Worm (Caenorhabditis elegans) whole organism, mixed stage, embryonic: ENCODE data around the gene C06A1.6.

Source experiments
- ceh-39 ChIP-seq: fragments of 150-350 bp; optimal IDR thresholded peaks from 2 replicates; lab custom pipeline; 2014; ENCODE audit warnings: missing biosample characterization, missing genetic modification characterization
- drap-1 ChIP-seq: fragments of 200-800 bp; sonication (Bioruptor generic); optimal IDR thresholded peaks from 3 replicates; lab custom pipeline; 2018; ENCODE audit warnings: mild to moderate bottlenecking, missing genetic modification characterization, missing compliant biosample characterization
- elt-3 ChIP-seq: fragments of 150-350 bp; optimal IDR thresholded peaks from 2 replicates; lab custom pipeline; 2014; ENCODE audit warnings: missing biosample characterization, missing genetic modification characterization
- lin-13 ChIP-seq: fragments of 150-350 bp; optimal IDR thresholded peaks from 2 replicates; lab custom pipeline; 2014; ENCODE audit warnings: missing biosample characterization, missing genetic modification characterization
- mls-2 ChIP-seq: sonication (generic microtip); optimal IDR thresholded peaks from 2 replicates; lab custom pipeline; 2016; ENCODE audit warnings: mild to moderate bottlenecking, missing genetic modification characterization, moderate library complexity, missing compliant biosample characterization
- pha-4 ChIP-seq: fragments of 150-350 bp; optimal IDR thresholded peaks from 2 replicates; lab custom pipeline; 2018; ENCODE audit warnings: missing biosample characterization, missing genetic modification reagents, missing genetic modification characterization
- unc-62 ChIP-seq: fragments of 150-350 bp; optimal IDR thresholded peaks from 2 replicates; lab custom pipeline; 2014; ENCODE audit warnings: missing biosample characterization, missing genetic modification reagents, missing genetic modification characterization
- ztf-11 ChIP-seq: fragments of 150-350 bp; optimal IDR thresholded peaks from 2 replicates; lab custom pipeline; 2014; ENCODE audit warnings: missing biosample characterization, missing genetic modification characterization

ce11 chrII:10547311-10547710 is 17.2 kb downstream of the C06A1.6 start:
- TF ChIP-seq unc-62 (GFP tag; lab: Kevin White, UChicago): no peak
- TF ChIP-seq ztf-11: no peak
- TF ChIP-seq ceh-39 (tag; lab: Kevin White, UChicago): no peak
- TF ChIP-seq pha-4 (tag; lab: Kevin White, UChicago): no peak
- no peak for TF ChIP-seq elt-3 (tag; lab: Kevin White, UChicago)
- no peak for TF ChIP-seq mls-2
- no peak for TF ChIP-seq drap-1 (GFP tag; lab: Kevin White, UChicago)
- TF ChIP-seq lin-13 (tag; lab: Kevin White, UChicago): no peak
